Worm (Caenorhabditis elegans) whole organism, late embryonic: ENCODE data around the gene M163.1.

ENCODE experiments used
- F13H6.1 ChIP-seq: sonication (generic microtip); optimal IDR thresholded peaks from 2 replicates; lab custom pipeline; 2016; ENCODE audit warnings: missing genetic modification characterization, missing compliant biosample characterization
- K09A11.1 ChIP-seq: sonication (generic microtip); optimal IDR thresholded peaks from 2 replicates; lab custom pipeline; 2017; ENCODE audit warnings: antibody characterized with exemption, mild to moderate bottlenecking, missing genetic modification characterization, missing compliant biosample characterization; ENCODE audit not compliant: insufficient read depth
- Y22D7AL.16 ChIP-seq: sonication (generic microtip); optimal IDR thresholded peaks from 2 replicates; lab custom pipeline; 2016; ENCODE audit warnings: missing genetic modification characterization, missing compliant biosample characterization
- ahr-1 ChIP-seq: sonication (generic microtip); optimal IDR thresholded peaks from 2 replicates; lab custom pipeline; 2016; ENCODE audit warnings: missing genetic modification characterization, missing compliant biosample characterization
- ceh-14 ChIP-seq: sonication (generic microtip); optimal IDR thresholded peaks from 2 replicates; lab custom pipeline; 2016; ENCODE audit warnings: missing genotype, missing genetic modification characterization, missing compliant biosample characterization
- ceh-18 ChIP-seq: sonication (generic microtip); optimal IDR thresholded peaks from 2 replicates; lab custom pipeline; 2016; ENCODE audit warnings: missing genetic modification characterization, missing compliant biosample characterization
- ceh-19 ChIP-seq: fragments of 200-800 bp; sonication (Bioruptor generic); optimal IDR thresholded peaks from 2 replicates; lab custom pipeline; 2018; ENCODE audit warnings: mild to moderate bottlenecking, missing genetic modification characterization, missing compliant biosample characterization
- ceh-22 ChIP-seq: sonication (generic microtip); optimal IDR thresholded peaks from 2 replicates; lab custom pipeline; 2017; ENCODE audit warnings: missing biosample characterization, missing genetic modification characterization
- ceh-24 ChIP-seq: sonication (generic microtip); optimal IDR thresholded peaks from 2 replicates; lab custom pipeline; 2016; ENCODE audit warnings: mild to moderate bottlenecking, missing genetic modification characterization, missing compliant biosample characterization
- ceh-30 ChIP-seq: fragments of 150-350 bp; optimal IDR thresholded peaks from 2 replicates; lab custom pipeline; 2014; ENCODE audit warnings: missing biosample characterization, missing genetic modification characterization
- ceh-45 ChIP-seq: fragments of 200-800 bp; sonication (Bioruptor generic); IDR thresholded peaks from 2 replicates; pipeline ENCODE4 v1.3.6; 2022; ENCODE audit warnings: missing genetic modification reagents, missing genetic modification characterization, missing compliant biosample characterization
- ceh-48 ChIP-seq: sonication (generic microtip); optimal IDR thresholded peaks from 2 replicates; lab custom pipeline; 2016; ENCODE audit warnings: missing genetic modification characterization, inconsistent platforms, missing compliant biosample characterization
- ceh-6 ChIP-seq: fragments of 200-800 bp; sonication (Bioruptor generic); optimal IDR thresholded peaks from 2 replicates; lab custom pipeline; 2018; ENCODE audit warnings: mild to moderate bottlenecking, missing genetic modification characterization, missing compliant biosample characterization
- che-1 ChIP-seq: sonication (generic microtip); optimal IDR thresholded peaks from 2 replicates; lab custom pipeline; 2016; ENCODE audit warnings: mild to moderate bottlenecking, missing genetic modification characterization, missing compliant biosample characterization
- dmd-4 ChIP-seq: sonication (generic microtip); optimal IDR thresholded peaks from 2 replicates; lab custom pipeline; 2016; ENCODE audit warnings: borderline replicate concordance, missing genetic modification characterization, missing compliant biosample characterization
- elt-2 ChIP-seq: sonication (generic microtip); optimal IDR thresholded peaks from 2 replicates; lab custom pipeline; 2016; ENCODE audit warnings: missing genetic modification reagents, missing genetic modification characterization, missing compliant biosample characterization
- elt-4 ChIP-seq: sonication (generic microtip); optimal IDR thresholded peaks from 2 replicates; lab custom pipeline; 2016; ENCODE audit warnings: missing genetic modification characterization, missing compliant biosample characterization
- ets-4 ChIP-seq: sonication (generic microtip); optimal IDR thresholded peaks from 2 replicates; lab custom pipeline; 2016; ENCODE audit warnings: missing genetic modification characterization, missing compliant biosample characterization
- eyg-1 ChIP-seq: sonication (generic microtip); optimal IDR thresholded peaks from 2 replicates; lab custom pipeline; 2016; ENCODE audit warnings: missing genotype, missing genetic modification characterization, missing compliant biosample characterization
- fax-1 ChIP-seq: sonication (generic microtip); optimal IDR thresholded peaks from 2 replicates; lab custom pipeline; 2016; ENCODE audit warnings: missing genotype, missing genetic modification characterization, missing compliant biosample characterization
- fkh-10 ChIP-seq: fragments of 150-350 bp; optimal IDR thresholded peaks from 2 replicates; lab custom pipeline; 2014; ENCODE audit warnings: missing biosample characterization, missing genetic modification reagents, missing genetic modification characterization
- fkh-6 ChIP-seq: sonication (generic microtip); optimal IDR thresholded peaks from 2 replicates; lab custom pipeline; 2016; ENCODE audit warnings: missing genetic modification characterization, missing compliant biosample characterization
- hlh-15 ChIP-seq: sonication (generic microtip); optimal IDR thresholded peaks from 2 replicates; lab custom pipeline; 2016; ENCODE audit warnings: missing genetic modification characterization, missing compliant biosample characterization
- hlh-8 ChIP-seq: sonication (generic microtip); optimal IDR thresholded peaks from 2 replicates; lab custom pipeline; 2016; ENCODE audit warnings: missing genotype, missing genetic modification characterization, missing compliant biosample characterization
- lim-6 ChIP-seq: sonication (generic microtip); optimal IDR thresholded peaks from 2 replicates; lab custom pipeline; 2016; ENCODE audit warnings: missing genetic modification characterization, missing compliant biosample characterization
- lin-11 ChIP-seq: fragments of 200-800 bp; sonication (Bioruptor generic); optimal IDR thresholded peaks from 2 replicates; lab custom pipeline; 2018; ENCODE audit warnings: mild to moderate bottlenecking, missing genetic modification characterization, missing compliant biosample characterization
- madf-2 ChIP-seq: sonication (generic microtip); optimal IDR thresholded peaks from 2 replicates; lab custom pipeline; 2017; ENCODE audit warnings: missing genetic modification characterization, missing compliant biosample characterization
- mec-3 ChIP-seq: sonication (generic microtip); optimal IDR thresholded peaks from 2 replicates; lab custom pipeline; 2016; ENCODE audit warnings: borderline replicate concordance, missing genetic modification characterization, missing compliant biosample characterization
- nhr-232 ChIP-seq: sonication (generic microtip); optimal IDR thresholded peaks from 2 replicates; lab custom pipeline; 2016; ENCODE audit warnings: missing genetic modification characterization, missing compliant biosample characterization
- npax-4 ChIP-seq: sonication (generic microtip); optimal IDR thresholded peaks from 2 replicates; lab custom pipeline; 2016; ENCODE audit warnings: missing genetic modification characterization, missing compliant biosample characterization
- odd-2 ChIP-seq: sonication (generic microtip); optimal IDR thresholded peaks from 2 replicates; lab custom pipeline; 2017; ENCODE audit warnings: antibody characterized with exemption, mild to moderate bottlenecking, missing genetic modification characterization, missing compliant biosample characterization
- pag-3 ChIP-seq: sonication (generic microtip); optimal IDR thresholded peaks from 2 replicates; lab custom pipeline; 2016; ENCODE audit warnings: missing compliant biosample characterization, missing genetic modification characterization, borderline replicate concordance
- pat-9 ChIP-seq: fragments of 200-800 bp; sonication (Bioruptor generic); optimal IDR thresholded peaks from 2 replicates; lab custom pipeline; 2018; ENCODE audit warnings: mild to moderate bottlenecking, missing genetic modification characterization, moderate library complexity, missing compliant biosample characterization
- pax-1 ChIP-seq: fragments of 150-350 bp; optimal IDR thresholded peaks from 2 replicates; lab custom pipeline; 2014; ENCODE audit warnings: missing biosample characterization, missing genetic modification characterization
- pha-2 ChIP-seq: sonication (generic microtip); optimal IDR thresholded peaks from 2 replicates; lab custom pipeline; 2017; ENCODE audit warnings: mild to moderate bottlenecking, missing genetic modification characterization, missing compliant biosample characterization
- pqm-1 ChIP-seq: sonication (generic microtip); optimal IDR thresholded peaks from 2 replicates; lab custom pipeline; 2016; ENCODE audit warnings: missing genetic modification characterization, missing compliant biosample characterization
- pros-1 ChIP-seq: fragments of 150-350 bp; optimal IDR thresholded peaks from 2 replicates; lab custom pipeline; 2014; ENCODE audit warnings: missing biosample characterization, missing genetic modification reagents, missing genetic modification characterization
- ref-2 ChIP-seq: sonication (generic microtip); optimal IDR thresholded peaks from 2 replicates; lab custom pipeline; 2016; ENCODE audit warnings: missing genetic modification characterization, missing compliant biosample characterization
- rnt-1 ChIP-seq: sonication (generic microtip); optimal IDR thresholded peaks from 2 replicates; lab custom pipeline; 2016; ENCODE audit warnings: missing genetic modification characterization, missing compliant biosample characterization
- sdc-2 ChIP-seq: sonication (generic microtip); optimal IDR thresholded peaks from 2 replicates; lab custom pipeline; 2016; ENCODE audit warnings: missing genotype, missing genetic modification characterization, missing compliant biosample characterization
- sox-2 ChIP-seq: fragments of 200-800 bp; sonication (Bioruptor generic); IDR thresholded peaks from 2 replicates; pipeline ENCODE4 v1.3.6; 2022; ENCODE audit warnings: missing genetic modification reagents, missing genetic modification characterization, missing compliant biosample characterization
- syd-9 ChIP-seq: sonication (generic microtip); optimal IDR thresholded peaks from 2 replicates; lab custom pipeline; 2016; ENCODE audit warnings: mild to moderate bottlenecking, missing genetic modification characterization, moderate library complexity, missing compliant biosample characterization
- tbx-2 ChIP-seq: sonication (generic microtip); optimal IDR thresholded peaks from 2 replicates; lab custom pipeline; 2016; ENCODE audit warnings: missing genetic modification characterization, missing compliant biosample characterization
- tbx-7 ChIP-seq: sonication (generic microtip); optimal IDR thresholded peaks from 2 replicates; lab custom pipeline; 2016; ENCODE audit warnings: missing genotype, missing genetic modification characterization, missing compliant biosample characterization
- unc-3 ChIP-seq, 2 experiments: fragments of 200-800 bp in 1 of 2; sonication (Bioruptor generic) in 1 of 2; sonication (generic microtip) in 1 of 2; conservative IDR thresholded peaks in 1 of 2; optimal IDR thresholded peaks in 1 of 2; 2 replicates each; pipeline versions ENCODE4 v1.3.6 to Lab custom; 2016 to 2022; ENCODE audit warnings: missing compliant biosample characterization in 2 of 2, missing genetic modification characterization in 2 of 2, missing genetic modification reagents in 1 of 2
- unc-55 ChIP-seq: sonication (generic microtip); optimal IDR thresholded peaks from 2 replicates; lab custom pipeline; 2017; ENCODE audit warnings: missing biosample characterization, missing genetic modification reagents, missing genetic modification characterization
- unc-86 ChIP-seq: sonication (generic microtip); optimal IDR thresholded peaks from 2 replicates; lab custom pipeline; 2016; ENCODE audit warnings: missing genetic modification characterization, missing compliant biosample characterization
- ztf-16 ChIP-seq: sonication (generic microtip); optimal IDR thresholded peaks from 2 replicates; lab custom pipeline; 2017; ENCODE audit warnings: missing genetic modification characterization, missing compliant biosample characterization

Gene M163.1

ce11 chrX:14484827-14485226 is 18.8 kb downstream of the M163.1 start, which contains the start of gene M163.8:
Gene M163.8, plus strand, starts transcription at chrX:14485127.
- TF ChIP-seq ahr-1 (no peak), tbx-2 (tag; lab: Kevin White, UChicago) (no peak), ceh-48 (tag; lab: Kevin White, UChicago) (no peak), pax-1 (tag; lab: Kevin White, UChicago) (no peak), fkh-10 (GFP tag; lab: Kevin White, UChicago) (no peak), ceh-6 (no peak), sox-2 (no peak), fax-1 (no peak), pha-2 (no peak), che-1 (tag; lab: Kevin White, UChicago) (no peak), syd-9 (no peak), ceh-30 (tag; lab: Kevin White, UChicago) (no peak), ets-4 (tag; lab: Kevin White, UChicago) (no peak)

ce11 chrX:14481637-14482036 is 22.0 kb downstream of the M163.1 start:
- TF ChIP-seq ceh-19 (GFP tag; lab: Kevin White, UChicago) = no peak
- no peak for TF ChIP-seq pqm-1 (tag; lab: Kevin White, UChicago)
- no peak for TF ChIP-seq sdc-2 (tag; lab: Kevin White, UChicago)
- TF ChIP-seq rnt-1 (tag; lab: Kevin White, UChicago) = no peak
- TF ChIP-seq eyg-1 = no peak
- TF ChIP-seq dmd-4 = no peak
- no peak for TF ChIP-seq pag-3 (tag; lab: Kevin White, UChicago)
- no peak for TF ChIP-seq ceh-6
- no peak for TF ChIP-seq F13H6.1 (tag; lab: Kevin White, UChicago)
- no peak for TF ChIP-seq unc-86
- TF ChIP-seq, all 69 proteins: peak for 0

- no peak for TF ChIP-seq npax-4 (tag; lab: Kevin White, UChicago)
- TF ChIP-seq elt-2 (tag; lab: Kevin White, UChicago) = peak; percentile 72
- TF ChIP-seq pqm-1 (tag; lab: Kevin White, UChicago) = no peak
- TF ChIP-seq hlh-8 (tag; lab: Kevin White, UChicago) = no peak
- no peak for TF ChIP-seq ceh-22 (tag; lab: Kevin White, UChicago)
- TF ChIP-seq fkh-6 = no peak
- TF ChIP-seq fax-1 = no peak
- TF ChIP-seq ref-2 = no peak
- TF ChIP-seq pax-1 (tag; lab: Kevin White, UChicago) = no peak
- TF ChIP-seq unc-55 (GFP tag; lab: Kevin White, UChicago) = peak; percentile 23
- TF ChIP-seq tbx-7 (tag; lab: Kevin White, UChicago) = no peak
- peak; percentile 20; the same call in 1 of the 2 replicates for TF ChIP-seq unc-3 (GFP tag; conservative IDR thresholded peaks at IDR 0.05; lab: Robert Waterston, UW)
- no peak for TF ChIP-seq unc-3 (tag; optimal IDR thresholded peaks at IDR 0.05; lab: Kevin White, UChicago)
- TF ChIP-seq lim-6 (tag; lab: Kevin White, UChicago) = no peak
- TF ChIP-seq syd-9 = peak; percentile 10
- no peak for TF ChIP-seq hlh-15
- TF ChIP-seq nhr-232 (tag; lab: Kevin White, UChicago) = no peak
- TF ChIP-seq K09A11.1 (tag; lab: Kevin White, UChicago) = no peak
- TF ChIP-seq odd-2 (tag; lab: Kevin White, UChicago) = no peak
- TF ChIP-seq ztf-16 (tag; lab: Kevin White, UChicago) = no peak
- TF ChIP-seq ceh-45 (GFP tag; lab: Robert Waterston, UW) = no peak
- no peak for TF ChIP-seq che-1 (tag; lab: Kevin White, UChicago)
- TF ChIP-seq ceh-19 (GFP tag; lab: Kevin White, UChicago) = no peak
- peak; percentile 25 for TF ChIP-seq rnt-1 (tag; lab: Kevin White, UChicago)
- no peak for TF ChIP-seq mec-3 (tag; lab: Kevin White, UChicago)
- TF ChIP-seq ahr-1 = no peak
- TF ChIP-seq ceh-24 (tag; lab: Kevin White, UChicago) = no peak
- TF ChIP-seq pat-9 (tag; lab: Kevin White, UChicago) = peak; percentile 2
- TF ChIP-seq ceh-30 (tag; lab: Kevin White, UChicago) = no peak
- TF ChIP-seq elt-4 = no peak
- no peak for TF ChIP-seq pros-1 (tag; lab: Kevin White, UChicago)
- peak; percentile 11 for TF ChIP-seq ceh-14 (tag; lab: Kevin White, UChicago)
- no peak for TF ChIP-seq ceh-6
- no peak for TF ChIP-seq fkh-10 (GFP tag; lab: Kevin White, UChicago)
- peak; percentile 61 for TF ChIP-seq ceh-18
- peak; percentile 48 for TF ChIP-seq madf-2 (tag; lab: Kevin White, UChicago)
- no peak for TF ChIP-seq Y22D7AL.16
- TF ChIP-seq pha-2 = peak; percentile 17
- TF ChIP-seq lin-11 = no peak
- TF ChIP-seq unc-86 = peak; percentile 40
- TF ChIP-seq sdc-2 (tag; lab: Kevin White, UChicago) = peak; percentile 76
These were observed 23.4 kb downstream of the M163.1 start, which contains the start of gene gfi-3 for ce11 chrX:14480248-14480647. Gene gfi-3, plus strand, starts transcription at chrX:14480572.
